Worm (Caenorhabditis elegans) whole organism, L3 larva: ENCODE results near the gene T23B12.6.

Experiments
- ama-1 ChIP-seq: fragments of 150-350 bp; optimal IDR thresholded peaks from 2 replicates; lab custom pipeline; 2018
- ceh-16 ChIP-seq: sonication (generic microtip); optimal IDR thresholded peaks from 2 replicates; lab custom pipeline; 2017; ENCODE audit warnings: missing biosample characterization, missing genetic modification characterization
- ceh-82 ChIP-seq: fragments of 150-350 bp; optimal IDR thresholded peaks from 2 replicates; lab custom pipeline; 2014; ENCODE audit warnings: missing biosample characterization, missing genetic modification characterization
- ceh-9 ChIP-seq: sonication (generic microtip); optimal IDR thresholded peaks from 2 replicates; lab custom pipeline; 2018; ENCODE audit warnings: missing biosample characterization, missing genetic modification characterization
- egl-27 ChIP-seq: sonication (generic microtip); optimal IDR thresholded peaks from 4 replicates; lab custom pipeline; 2017; ENCODE audit warnings: missing biosample characterization, missing genetic modification reagents, missing genetic modification characterization
- eor-1 ChIP-seq, 2 experiments: fragments of 150-350 bp; optimal IDR thresholded peaks; 2 replicates each; lab custom pipeline; 2014 to 2018; ENCODE audit warnings: missing biosample characterization in 2 of 2, missing genetic modification characterization in 2 of 2
- nfya-1 ChIP-seq: sonication (generic microtip); optimal IDR thresholded peaks from 2 replicates; lab custom pipeline; 2017; ENCODE audit warnings: missing genetic modification characterization, mild to moderate bottlenecking, missing compliant biosample characterization, antibody characterized with exemption, moderate library complexity; ENCODE audit not compliant: insufficient read depth
- nhr-11 ChIP-seq: fragments of 150-350 bp; optimal IDR thresholded peaks from 2 replicates; lab custom pipeline; 2014; ENCODE audit warnings: missing biosample characterization, missing genetic modification characterization
- nhr-12 ChIP-seq: fragments of 150-350 bp; optimal IDR thresholded peaks from 2 replicates; lab custom pipeline; 2014; ENCODE audit warnings: missing biosample characterization, missing genetic modification characterization
- nhr-237 ChIP-seq: fragments of 150-350 bp; optimal IDR thresholded peaks from 2 replicates; lab custom pipeline; 2014; ENCODE audit warnings: missing biosample characterization, missing genetic modification characterization
- nhr-67 ChIP-seq: fragments of 150-350 bp; optimal IDR thresholded peaks from 2 replicates; lab custom pipeline; 2014; ENCODE audit warnings: missing biosample characterization, missing genetic modification characterization
- nhr-77 ChIP-seq: fragments of 150-350 bp; optimal IDR thresholded peaks from 2 replicates; lab custom pipeline; 2014; ENCODE audit warnings: missing biosample characterization, missing genetic modification characterization
- sea-2 ChIP-seq: fragments of 150-350 bp; sonication (generic microtip); optimal IDR thresholded peaks from 4 replicates; lab custom pipeline; 2014; ENCODE audit warnings: missing biosample characterization, missing genetic modification reagents, missing genetic modification characterization
- zag-1 ChIP-seq: fragments of 150-350 bp; optimal IDR thresholded peaks from 2 replicates; lab custom pipeline; 2014; ENCODE audit warnings: missing biosample characterization, missing genetic modification characterization

ce11 chrV:8460800-8461199 lies 581 bp upstream of the T23B12.6 start:
- TF ChIP-seq ceh-16 (tag; lab: Kevin White, UChicago) (no peak), ama-1 (lab: Kevin White, UChicago) (no peak), zag-1 (no peak), nhr-11 (tag; lab: Kevin White, UChicago) (no peak), sea-2 (GFP tag; lab: Kevin White, UChicago) (no peak), egl-27 (tag; lab: Kevin White, UChicago) (no peak), nhr-237 (tag; lab: Kevin White, UChicago) (no peak), ceh-82 (tag; lab: Kevin White, UChicago) (no peak), eor-1 (tag; optimal IDR thresholded peaks at IDR 0.05; lab: Kevin White, UChicago) (no peak), nhr-77 (no peak), nhr-67 (tag; lab: Kevin White, UChicago) (no peak), nfya-1 (tag; lab: Kevin White, UChicago) (peak; percentile 5), ceh-9 (tag; lab: Kevin White, UChicago) (no peak), nhr-12 (tag; lab: Kevin White, UChicago) (no peak)
